Worm (Caenorhabditis elegans): Measurements from ENCODE around the gene T01D1.4.

DNA sequence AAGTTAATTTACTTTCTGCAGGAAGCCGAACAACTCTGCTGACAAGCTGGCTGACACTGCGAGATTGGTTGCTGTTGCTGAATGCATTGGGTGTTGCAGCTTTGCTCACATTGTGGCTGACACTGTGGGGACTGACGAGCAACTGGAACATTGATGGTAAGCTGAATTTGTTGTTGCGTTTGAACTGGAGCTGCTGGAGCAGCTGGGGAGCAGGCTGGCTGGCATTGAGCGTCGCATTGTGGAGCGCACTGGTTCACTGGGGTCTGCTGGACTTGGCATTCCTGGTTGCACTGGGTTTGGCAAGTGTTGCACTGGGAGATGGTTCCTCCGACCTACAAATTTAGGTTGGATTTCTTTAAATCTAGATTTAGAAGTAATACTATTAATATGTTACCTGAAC, 13.7 kb upstream of the T01D1.4 start:
- TF ChIP-seq W03F9.2 (tag; optimal IDR thresholded peaks at IDR 0.05) (no peak), him-1 (tag; optimal IDR thresholded peaks at IDR 0.05) (no peak)
